Worm (Caenorhabditis elegans): ENCODE results near the gene F02C12.1.
A peak's percentile ranks its signal among the peaks of the same experiment; 100 is the strongest.

The F02C12.1 gene

DNA sequence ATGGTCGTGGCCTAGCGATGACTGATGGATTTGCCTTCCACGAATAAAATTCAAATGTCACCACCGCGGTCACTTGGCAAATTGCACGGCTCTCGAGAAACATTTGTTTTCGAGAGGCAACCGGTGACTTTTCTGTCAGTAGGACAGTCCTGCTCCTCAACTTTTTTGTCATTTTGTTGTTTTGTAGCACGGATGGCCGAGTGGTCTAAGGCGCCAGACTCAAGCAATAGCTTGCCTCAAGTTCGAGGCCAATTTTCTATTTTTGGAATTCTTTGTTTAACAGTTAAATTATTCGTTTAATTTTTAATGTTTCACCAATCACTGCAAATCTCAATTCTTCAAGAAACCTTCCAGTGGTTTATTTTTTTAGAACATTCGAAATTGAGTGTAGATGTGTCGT lies 42.4 kb downstream of the F02C12.1 start:
- TF ChIP-seq mab-5 (tag; optimal IDR thresholded peaks at IDR 0.05) (no peak), mls-2 (tag; optimal IDR thresholded peaks at IDR 0.05) (no peak), unc-62 (GFP tag; optimal IDR thresholded peaks at IDR 0.05) (no peak), lin-13 (tag; optimal IDR thresholded peaks at IDR 0.05) (no peak), unc-39 (tag; optimal IDR thresholded peaks at IDR 0.05) (no peak), pha-4 (tag; optimal IDR thresholded peaks at IDR 0.05) (no peak), cnd-1 (tag; optimal IDR thresholded peaks at IDR 0.05) (no peak), bed-3 (GFP tag; optimal IDR thresholded peaks at IDR 0.05) (no peak), mep-1 (tag; optimal IDR thresholded peaks at IDR 0.05) (no peak), ces-1 (GFP tag; optimal IDR thresholded peaks at IDR 0.05) (no peak)

DNA sequence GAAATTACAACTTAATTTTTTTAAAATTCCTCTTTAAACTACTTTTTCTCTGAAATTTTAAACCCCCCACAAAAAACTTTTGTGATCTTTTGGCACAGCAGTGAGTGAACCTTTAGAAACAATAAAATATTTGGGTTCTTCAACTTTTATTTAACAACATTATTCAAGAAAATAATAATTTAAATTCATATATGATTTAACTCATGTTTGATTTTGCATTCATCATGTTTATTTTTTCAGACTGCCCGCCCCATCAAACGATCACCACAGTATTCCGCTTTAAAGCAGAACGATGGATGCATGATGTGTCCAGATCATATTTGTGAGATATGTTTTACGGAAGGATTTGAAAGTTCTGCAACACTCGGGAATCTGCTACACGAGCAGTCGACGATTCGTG lies 44.5 kb downstream of the F02C12.1 start, which contains the start of gene set-8:
Gene set-8 (plus strand): TSS at position 301 of the 400 bp plus-strand sequence.
- TF ChIP-seq ceh-43 (GFP tag; optimal IDR thresholded peaks at IDR 0.05) (no peak), elt-1 (tag; optimal IDR thresholded peaks at IDR 0.05; ENCODE audit: borderline replicate concordance, insufficient read depth) (no peak)

DNA sequence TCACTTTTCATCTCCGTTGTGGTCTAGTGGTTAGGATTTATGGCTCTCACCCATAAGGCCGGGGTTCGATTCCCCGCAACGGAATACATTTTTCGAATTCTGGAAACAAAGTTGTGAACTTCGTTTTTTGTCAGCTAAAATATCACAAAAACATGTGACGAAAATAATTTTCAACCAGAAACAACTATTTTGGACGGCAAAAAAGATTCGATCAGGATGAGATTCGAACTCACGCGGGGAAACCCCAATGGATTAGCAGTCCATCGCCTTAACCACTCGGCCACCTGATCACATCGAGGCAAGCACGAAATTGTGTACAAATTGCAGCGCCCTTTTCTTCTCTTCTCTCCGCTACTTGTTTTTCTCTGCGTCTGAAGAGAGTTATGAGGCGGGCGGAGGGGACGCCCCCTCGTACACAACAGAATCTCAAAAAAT lies 46.8 kb downstream of the F02C12.1 start:
- peak; percentile 31 for TF ChIP-seq cnd-1 (tag; optimal IDR thresholded peaks at IDR 0.05)
- TF ChIP-seq ham-2 (GFP tag; optimal IDR thresholded peaks at IDR 0.05) = peak; percentile 69
- TF ChIP-seq mep-1 (tag; optimal IDR thresholded peaks at IDR 0.05) = peak; percentile 6
- peak; percentile 65 for TF ChIP-seq M03D4.4 (tag; optimal IDR thresholded peaks at IDR 0.05)
- peak; percentile 83 for TF ChIP-seq drap-1 (GFP tag; optimal IDR thresholded peaks at IDR 0.05)
- TF ChIP-seq sem-2 (GFP tag; optimal IDR thresholded peaks at IDR 0.05) = peak; percentile 46
- peak; percentile 88 for TF ChIP-seq sptf-1 (tag; optimal IDR thresholded peaks at IDR 0.05)
- peak; percentile 43 for TF ChIP-seq bed-3 (GFP tag; optimal IDR thresholded peaks at IDR 0.05)
- peak; percentile 87 for TF ChIP-seq mls-2 (tag; optimal IDR thresholded peaks at IDR 0.05)
- TF ChIP-seq lin-32 (GFP tag; optimal IDR thresholded peaks at IDR 0.05) = peak; percentile 64
- peak; percentile 21 for TF ChIP-seq flh-1 (GFP tag; optimal IDR thresholded peaks at IDR 0.05)
- TF ChIP-seq ces-1 (GFP tag; optimal IDR thresholded peaks at IDR 0.05) = peak; percentile 27
- peak; percentile 39 for TF ChIP-seq tbx-8 (GFP tag; optimal IDR thresholded peaks at IDR 0.05)
- TF ChIP-seq unc-120 (tag; optimal IDR thresholded peaks at IDR 0.05; ENCODE audit: poor library complexity, severe bottlenecking) = peak; percentile 54
- TF ChIP-seq ceh-43 (GFP tag; optimal IDR thresholded peaks at IDR 0.05) = peak; percentile 64
- peak; percentile 83 for TF ChIP-seq ceh-83 (GFP tag; optimal IDR thresholded peaks at IDR 0.05)

DNA sequence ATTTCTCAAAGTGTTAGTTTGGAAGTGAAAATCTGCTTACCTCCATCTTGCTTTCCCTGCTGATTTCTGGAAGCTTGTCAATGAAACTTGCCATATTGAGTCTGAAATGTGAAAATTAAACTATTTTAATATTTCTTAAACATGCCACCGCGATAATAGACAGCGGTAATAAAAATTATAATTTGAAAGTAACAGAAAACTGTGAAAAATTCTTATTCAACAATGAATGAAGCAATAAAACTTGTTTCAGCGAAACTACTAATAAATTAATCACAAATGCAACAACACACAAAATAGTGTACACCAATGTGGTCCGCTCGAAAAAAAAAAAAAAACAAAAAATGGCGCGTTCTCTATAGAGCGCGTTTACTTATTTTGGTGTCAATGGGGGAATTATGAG lies 49.7 kb downstream of the F02C12.1 start, which contains the start of gene F02D10.6:
Gene F02D10.6 (minus strand): TSS at position 101 of the 400 bp plus-strand sequence.
- TF ChIP-seq nhr-28 (tag; optimal IDR thresholded peaks at IDR 0.05) (no peak), cnd-1 (tag; optimal IDR thresholded peaks at IDR 0.05) (no peak), zip-8 (tag; optimal IDR thresholded peaks at IDR 0.05) (no peak), unc-62 (GFP tag; optimal IDR thresholded peaks at IDR 0.05) (no peak), mep-1 (tag; optimal IDR thresholded peaks at IDR 0.05) (no peak), hlh-1 (tag; optimal IDR thresholded peaks at IDR 0.05) (no peak), ces-1 (GFP tag; optimal IDR thresholded peaks at IDR 0.05) (no peak), nhr-237 (tag; optimal IDR thresholded peaks at IDR 0.05) (no peak), sptf-1 (tag; optimal IDR thresholded peaks at IDR 0.05) (no peak), nhr-2 (tag; optimal IDR thresholded peaks at IDR 0.05) (no peak), M03D4.4 (tag; optimal IDR thresholded peaks at IDR 0.05) (no peak), ztf-11 (tag; optimal IDR thresholded peaks at IDR 0.05) (no peak), unc-120 (tag; optimal IDR thresholded peaks at IDR 0.05; ENCODE audit: poor library complexity, severe bottlenecking) (no peak)
